Worm (Caenorhabditis elegans): Measurements from ENCODE around the gene C41H7.2.
A peak's percentile ranks its signal among the peaks of the same experiment; 100 is the strongest.
"Not testable (repeated sequence)": the region's sequence is repeated elsewhere in the genome, so short reads cannot be mapped to it uniquely, and the experiment has no call there.

Gene C41H7.2

DNA sequence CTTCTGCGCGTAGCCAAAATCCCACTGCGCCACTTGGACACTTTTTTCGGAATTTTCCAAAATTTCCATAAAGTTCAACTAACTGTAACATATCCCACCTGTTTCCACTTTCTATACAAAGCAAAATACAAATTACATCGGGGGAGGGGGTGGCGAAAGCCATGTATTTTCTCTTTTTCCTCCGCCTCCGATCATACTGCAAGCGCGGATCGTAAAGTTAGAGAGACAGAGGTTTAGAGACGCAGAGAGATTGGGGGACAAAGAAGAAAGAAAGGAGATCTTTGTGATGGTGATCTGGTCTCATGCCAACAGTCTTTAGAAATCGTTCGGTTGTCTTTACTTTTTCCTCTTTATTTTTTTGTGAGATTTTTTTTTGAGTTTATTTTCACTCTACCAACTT, 13.6 kb downstream of the C41H7.2 start:
- no peak for TF ChIP-seq Y48G9A.11 (GFP tag; IDR thresholded peaks at IDR 0.05)
- TF ChIP-seq aha-1 (tag), result peak; percentile 37
- no peak for TF ChIP-seq mxl-3 (GFP tag; optimal IDR thresholded peaks at IDR 0.05)
- no peak for TF ChIP-seq tag-97 (GFP tag; IDR thresholded peaks at IDR 0.05)
- no peak for TF ChIP-seq aly-2 (tag; optimal IDR thresholded peaks at IDR 0.05)
- no peak for TF ChIP-seq Y105C5A.15 (GFP tag; IDR thresholded peaks at IDR 0.05)
- no peak for TF ChIP-seq daf-12 (tag; optimal IDR thresholded peaks at IDR 0.05)
- TF ChIP-seq hlh-11 (tag; optimal IDR thresholded peaks at IDR 0.05), result peak; percentile 4
- TF ChIP-seq F44E2.7 (GFP tag; IDR thresholded peaks at IDR 0.05), result no peak
- TF ChIP-seq hlh-30 (tag; optimal IDR thresholded peaks at IDR 0.05; ENCODE audit: insufficient read depth), result peak; percentile 2
- no peak for TF ChIP-seq zfp-2 (tag; optimal IDR thresholded peaks at IDR 0.05)
- TF ChIP-seq nhr-28 (tag; optimal IDR thresholded peaks at IDR 0.05), result peak; percentile 2
- no peak for TF ChIP-seq unc-62 (GFP tag; optimal IDR thresholded peaks at IDR 0.05 in 1 of 2)
- TF ChIP-seq unc-62 (tag; optimal IDR thresholded peaks at IDR 0.05), result no peak

DNA sequence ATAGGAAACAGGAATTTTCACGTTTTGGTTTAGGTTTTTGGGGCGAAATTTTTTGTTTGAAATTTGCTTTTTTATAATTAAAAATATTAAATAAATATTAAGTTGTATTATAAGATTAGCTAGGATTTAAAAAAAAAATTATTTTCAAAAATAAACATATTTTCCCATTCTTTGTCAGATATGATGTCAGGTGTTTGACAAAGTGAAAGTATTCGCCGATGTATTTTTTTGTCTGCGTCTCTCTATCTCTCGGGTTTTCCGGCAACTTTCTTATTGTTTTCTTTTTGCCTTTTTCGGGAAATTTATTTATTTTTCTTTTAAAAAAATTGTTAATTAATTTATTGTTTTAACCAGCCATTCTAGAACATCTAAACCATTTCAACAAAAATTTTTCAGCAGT, 15.8 kb downstream of the C41H7.2 start:
- TF ChIP-seq lir-3 (tag; optimal IDR thresholded peaks at IDR 0.05) (no peak), zag-1 (tag; optimal IDR thresholded peaks at IDR 0.05) (no peak), F26F4.8 (GFP tag; conservative IDR thresholded peaks at IDR 0.05) (no peak), F37D6.2 (tag; optimal IDR thresholded peaks at IDR 0.05) (no peak), daf-12 (tag; optimal IDR thresholded peaks at IDR 0.05) (no peak), dve-1 (tag; optimal IDR thresholded peaks at IDR 0.05; ENCODE audit: insufficient read depth) (no peak), ztf-7 (tag; optimal IDR thresholded peaks at IDR 0.05) (no peak), sdz-12 (GFP tag; optimal IDR thresholded peaks at IDR 0.05) (no peak), duxl-1 (tag; optimal IDR thresholded peaks at IDR 0.05; ENCODE audit: poor library complexity) (no peak), Y48G9A.11 (GFP tag; IDR thresholded peaks at IDR 0.05) (no peak)

DNA sequence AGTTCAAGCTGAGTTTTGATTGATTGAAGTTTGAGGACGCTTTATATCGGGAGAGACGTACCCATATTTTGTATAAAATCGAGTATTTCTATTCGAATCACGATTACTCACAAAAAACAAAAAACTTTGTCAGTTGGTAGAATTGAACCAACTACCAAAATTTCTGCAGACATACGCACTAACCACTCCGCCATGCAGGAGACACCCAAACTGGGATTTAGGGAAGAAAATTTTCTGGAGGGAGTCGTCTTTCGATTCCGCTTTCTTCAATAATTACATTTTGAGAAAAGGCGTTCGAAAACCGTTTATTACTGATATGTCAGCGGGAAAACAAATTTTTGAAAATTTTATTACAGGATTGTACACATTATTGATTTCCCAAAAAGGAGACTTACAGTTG, 16.7 kb downstream of the C41H7.2 start:
- TF ChIP-seq pha-4 (GFP tag; IDR thresholded peaks at IDR 0.05) (peak; percentile 45; the same call in 1 of the 2 replicates), F26F4.8 (GFP tag; conservative IDR thresholded peaks at IDR 0.05) (0 out of 2 replicates have a peak, but pooled peaks have one; percentile 17), tra-1 (GFP tag; IDR thresholded peaks at IDR 0.05) (0 out of 2 replicates have a peak, but pooled peaks have one; percentile 33), dmd-8 (GFP tag; IDR thresholded peaks at IDR 0.05) (0 out of 2 replicates have a peak, but pooled peaks have one; percentile 59), vab-7 (GFP tag; IDR thresholded peaks at IDR 0.05) (0 out of 2 replicates have a peak, but pooled peaks have one; percentile 10), lin-38 (GFP tag; IDR thresholded peaks at IDR 0.05) (peak; percentile 47)
- TF ChIP-seq pha-4 (tag; optimal IDR thresholded peaks at IDR 0.05), result not testable (repeated sequence)

DNA sequence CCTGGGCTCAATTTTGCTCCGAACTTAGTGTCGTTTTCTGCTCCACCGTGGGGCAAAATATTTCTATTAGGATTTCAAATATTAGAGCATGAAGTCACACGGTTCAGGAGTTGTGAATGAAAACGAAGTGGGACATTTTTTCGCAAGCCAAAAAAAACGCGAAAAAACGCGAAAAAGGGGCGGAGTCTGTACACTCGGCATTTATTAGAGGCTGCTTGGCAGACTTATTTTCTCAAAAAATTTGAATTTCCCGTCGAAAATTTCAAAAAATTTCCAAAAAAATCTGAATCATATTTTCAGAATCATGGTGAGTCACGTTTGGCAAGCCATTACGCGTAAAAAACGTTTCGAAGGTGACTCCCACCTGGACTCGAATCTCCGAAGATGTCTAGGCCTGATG, 17.9 kb downstream of the C41H7.2 start, which contains the start of gene B0454.6:
B0454.6 (plus strand) TSS at position 301 of the 400 bp plus-strand sequence.
- not testable (repeated sequence) for TF ChIP-seq daf-12 (tag; optimal IDR thresholded peaks at IDR 0.05); lin-29 (GFP tag; IDR thresholded peaks at IDR 0.05); hif-1 (tag; optimal IDR thresholded peaks at IDR 0.05)

DNA sequence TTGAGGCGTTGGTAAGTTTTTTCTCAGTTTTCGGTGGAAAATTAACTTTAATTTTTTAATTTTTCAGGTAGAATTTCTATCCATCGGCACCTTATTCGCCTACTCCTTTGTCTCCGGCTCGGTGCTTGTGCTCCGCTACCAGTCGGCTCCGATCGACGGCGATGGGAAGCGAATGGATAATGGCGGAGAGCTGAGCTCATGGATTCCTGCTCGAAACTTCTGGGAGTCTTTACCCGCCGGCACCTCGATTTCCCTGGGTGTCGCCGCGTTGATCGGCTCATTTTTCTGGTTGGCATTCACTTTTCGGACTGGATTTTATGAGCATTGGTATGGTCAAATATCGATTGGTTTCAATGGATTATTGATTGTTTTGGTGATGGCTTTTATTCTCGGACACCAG, 20.3 kb downstream of the C41H7.2 start:
- TF ChIP-seq ceh-28 (tag; optimal IDR thresholded peaks at IDR 0.05) (peak; percentile 55), attf-4 (tag; optimal IDR thresholded peaks at IDR 0.05) (no peak), pha-4 (GFP tag; IDR thresholded peaks at IDR 0.05) (no peak), pha-4 (tag; optimal IDR thresholded peaks at IDR 0.05) (no peak), snpc-1.2 (GFP tag; IDR thresholded peaks at IDR 0.05) (no peak), Y105C5A.15 (GFP tag; IDR thresholded peaks at IDR 0.05) (no peak), nhr-42 (GFP tag; IDR thresholded peaks at IDR 0.05) (no peak), set-16 (GFP tag; IDR thresholded peaks at IDR 0.05) (peak; percentile 75)

Measured in whole organism, L4 larva.